Worm (Caenorhabditis elegans) whole organism, young adult: ENCODE results near the gene mnp-1.

Experiments
- ama-1 ChIP-seq, 3 experiments: fragments of 150-350 bp in 1 of 3; sonication (generic microtip) in 2 of 3; optimal IDR thresholded peaks; 2 replicates each; lab custom pipeline; 2014 to 2018; ENCODE audit warnings: missing biosample characterization in 2 of 3, missing genetic modification characterization in 2 of 3, missing genetic modification reagents in 2 of 3
- egrh-3 ChIP-seq: fragments of 200-800 bp; sonication (Bioruptor generic); IDR thresholded peaks from 2 replicates; pipeline ENCODE4 v1.3.6; 2022; ENCODE audit warnings: missing genetic modification reagents, missing genetic modification characterization, missing compliant biosample characterization
- madf-10 ChIP-seq: sonication (generic microtip); optimal IDR thresholded peaks from 2 replicates; lab custom pipeline; 2016; ENCODE audit warnings: mild to moderate bottlenecking, missing genetic modification characterization, missing compliant biosample characterization
- pha-4 ChIP-seq: fragments of 150-350 bp; sonication (generic microtip); optimal IDR thresholded peaks from 2 replicates; lab custom pipeline; 2014; ENCODE audit warnings: missing biosample characterization, missing genetic modification reagents, missing genetic modification characterization
- rpc-1 ChIP-seq, 2 experiments: fragments of 150-350 bp in 1 of 2; sonication (generic microtip) in 1 of 2; optimal IDR thresholded peaks; 2 replicates each; lab custom pipeline; 2014 to 2018; ENCODE audit warnings: missing biosample characterization in 1 of 2, missing genetic modification characterization in 1 of 2, missing genetic modification reagents in 1 of 2, missing genotype in 1 of 2
- snpc-1.3 ChIP-seq: sonication (generic microtip); optimal IDR thresholded peaks from 2 replicates; lab custom pipeline; 2017; ENCODE audit warnings: missing genetic modification characterization, mild to moderate bottlenecking, missing compliant biosample characterization, antibody characterized with exemption, moderate library complexity, missing genotype, missing genetic modification reagents; ENCODE audit not compliant: insufficient read depth
- snpc-4 ChIP-seq, 5 experiments: fragments of 150-350 bp in 1 of 5; sonication (generic microtip) in 4 of 5; optimal IDR thresholded peaks; 2 replicates each; lab custom pipeline; 2014 to 2018; ENCODE audit warnings: missing genetic modification characterization in 5 of 5, missing biosample characterization in 3 of 5, antibody characterized with exemption in 2 of 5, mild to moderate bottlenecking in 2 of 5, missing compliant biosample characterization in 2 of 5, missing genotype in 2 of 5, moderate library complexity in 2 of 5, missing genetic modification reagents in 1 of 5
- unc-62 ChIP-seq: fragments of 150-350 bp; optimal IDR thresholded peaks from 2 replicates; lab custom pipeline; 2014; ENCODE audit warnings: missing biosample characterization, missing genetic modification reagents, missing genetic modification characterization
- zfh-2 ChIP-seq: fragments of 200-800 bp; sonication (Bioruptor generic); conservative IDR thresholded peaks from 2 replicates; pipeline ENCODE4 v1.3.6; 2022; ENCODE audit warnings: missing genetic modification reagents, missing genetic modification characterization, missing compliant biosample characterization

- TF ChIP-seq snpc-1.3 (tag; lab: Kevin White, UChicago) (no peak), pha-4 (tag; lab: Kevin White, UChicago) (no peak), zfh-2 (GFP tag; lab: Robert Waterston, UW) (no peak), madf-10 (tag; lab: Kevin White, UChicago) (no peak), ama-1 (optimal IDR thresholded peaks at IDR 0.05; lab: Kevin White, UChicago) (no peak), ama-1 (GFP tag; optimal IDR thresholded peaks at IDR 0.05; lab: Kevin White, UChicago) (no peak), snpc-4 (GFP tag; optimal IDR thresholded peaks at IDR 0.05; lab: Kevin White, UChicago) (no peak), snpc-4 (tag; optimal IDR thresholded peaks at IDR 0.05; lab: Kevin White, UChicago) (no peak), rpc-1 (optimal IDR thresholded peaks at IDR 0.05; lab: Kevin White, UChicago) (no peak), rpc-1 (tag; optimal IDR thresholded peaks at IDR 0.05; lab: Kevin White, UChicago) (no peak), unc-62 (no peak), egrh-3 (GFP tag; lab: Robert Waterston, UW) (no peak)
These were observed 35.5 kb downstream of the mnp-1 start for ce11 chrIII:4391938-4392337.
